Fruit fly (Drosophila melanogaster): ENCODE measurements around the gene Pmvk.
A peak's percentile ranks its signal among the peaks of the same experiment; 100 is the strongest.

The Pmvk gene

DNA sequence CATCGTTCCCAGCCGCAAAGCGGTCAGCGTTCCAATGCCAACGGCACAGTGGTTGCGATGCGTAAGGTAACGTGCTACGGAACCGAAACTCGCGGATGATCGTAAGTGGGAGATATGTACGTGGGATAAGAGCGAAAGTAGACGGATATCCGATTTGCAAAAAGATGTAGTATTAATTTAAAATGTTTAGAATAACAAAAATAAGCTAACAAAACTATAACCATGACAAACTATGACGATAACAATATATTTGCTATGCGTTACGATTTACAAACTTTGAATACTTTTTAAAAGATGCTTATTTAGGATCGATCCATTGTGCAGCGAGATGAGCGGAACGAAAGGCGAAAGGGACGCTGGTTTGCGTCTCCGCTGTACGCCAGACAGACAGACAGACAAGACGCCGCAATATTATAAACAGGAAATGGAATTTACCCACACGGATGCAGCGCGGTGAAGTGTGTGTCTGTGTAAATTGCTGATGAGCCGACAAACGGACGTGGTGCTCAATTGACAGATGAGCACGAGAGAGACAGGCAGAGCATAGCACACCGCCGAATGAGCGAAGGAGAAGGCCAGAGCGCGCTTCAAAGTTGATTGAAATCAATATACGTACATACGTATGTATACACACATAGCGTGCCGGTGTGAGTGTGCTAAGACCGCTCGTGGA lies 4.4 kb downstream of the Pmvk start (continued):
- TF ChIP-seq BEAF-32 (GFP tag; optimal IDR thresholded peaks at IDR 0.05) (peak; percentile 26), slou (GFP tag; optimal IDR thresholded peaks at IDR 0.05) (peak; percentile 96), Blimp-1 (GFP tag; optimal IDR thresholded peaks at IDR 0.05) (peak; percentile 94), mirr (GFP tag; optimal IDR thresholded peaks at IDR 0.05) (peak; percentile 78), CG3838 (GFP tag; optimal IDR thresholded peaks at IDR 0.05) (peak; percentile 88), CG18619 (GFP tag; optimal IDR thresholded peaks at IDR 0.05) (peak; percentile 98), dm (GFP tag; optimal IDR thresholded peaks at IDR 0.05) (peak; percentile 87), CG3995 (GFP tag; optimal IDR thresholded peaks at IDR 0.05) (peak; percentile 67), CG7963 (GFP tag; IDR thresholded peaks at IDR 0.05; ENCODE audit: partially characterized antibody) (no peak), CG17612 (GFP tag; IDR thresholded peaks at IDR 0.05) (peak; percentile 90), gt (GFP tag; IDR thresholded peaks at IDR 0.05) (peak; percentile 56; the same call in 1 of the 2 replicates), CG2712 (tag; optimal IDR thresholded peaks at IDR 0.05) (peak; percentile 98), tap (tag; optimal IDR thresholded peaks at IDR 0.05) (peak; percentile 89), Lhr (GFP tag; optimal IDR thresholded peaks at IDR 0.05) (peak; percentile 88), pum (GFP tag; optimal IDR thresholded peaks at IDR 0.05) (peak; percentile 96), CG11696 (GFP tag; IDR thresholded peaks at IDR 0.05) (peak; percentile 73; the same call in 1 of the 2 replicates), Dad (GFP tag; optimal IDR thresholded peaks at IDR 0.05) (peak; percentile 96), CTCF (GFP tag; optimal IDR thresholded peaks at IDR 0.05) (peak; percentile 67), CG11093 (GFP tag; IDR thresholded peaks at IDR 0.05) (peak; percentile 94), Sry-δ (GFP tag; optimal IDR thresholded peaks at IDR 0.05) (peak; percentile 69), vnd (GFP tag; IDR thresholded peaks at IDR 0.05; ENCODE audit: partially characterized antibody) (no peak), CG9797 (GFP tag; optimal IDR thresholded peaks at IDR 0.05) (peak; percentile 51), CG12659 (GFP tag; optimal IDR thresholded peaks at IDR 0.05) (peak; percentile 97), crp (GFP tag; optimal IDR thresholded peaks at IDR 0.05) (peak in 1 of 2 experiments; percentile 69), Mes4 (GFP tag; optimal IDR thresholded peaks at IDR 0.05) (peak; percentile 93), kni (GFP tag; optimal IDR thresholded peaks at IDR 0.05) (peak; percentile 95), sisA (GFP tag; IDR thresholded peaks at IDR 0.05) (peak; percentile 94), Doc2 (GFP tag; IDR thresholded peaks at IDR 0.05) (peak; percentile 78), sr (GFP tag; IDR thresholded peaks at IDR 0.05) (0 out of 3 replicates have a peak, but pooled peaks have one; percentile 44), lilli (GFP tag; optimal IDR thresholded peaks at IDR 0.05) (peak; percentile 98), Tbp (GFP tag; optimal IDR thresholded peaks at IDR 0.05) (peak; percentile 50), zf30C (GFP tag; optimal IDR thresholded peaks at IDR 0.05) (no peak), sima (GFP tag; optimal IDR thresholded peaks at IDR 0.05) (peak; percentile 89), CG12219 (GFP tag; optimal IDR thresholded peaks at IDR 0.05) (peak; percentile 93), her (GFP tag; optimal IDR thresholded peaks at IDR 0.05) (peak; percentile 89), Mad (GFP tag; optimal IDR thresholded peaks at IDR 0.05) (peak; percentile 96), hth (optimal IDR thresholded peaks at IDR 0.05) (no peak), ara (GFP tag; IDR thresholded peaks at IDR 0.05) (peak; percentile 85), Vsx1 (GFP tag; optimal IDR thresholded peaks at IDR 0.05) (peak; percentile 87), Opbp (GFP tag; IDR thresholded peaks at IDR 0.05; ENCODE audit: partially characterized antibody) (no peak), CG6254 (GFP tag; optimal IDR thresholded peaks at IDR 0.05) (peak; percentile 81), ham (GFP tag; IDR thresholded peaks at IDR 0.05) (peak; percentile 77), CG10366 (GFP tag; IDR thresholded peaks at IDR 0.05) (peak; percentile 93), CG12391 (tag; optimal IDR thresholded peaks at IDR 0.05) (peak; percentile 97), ATbp (GFP tag; optimal IDR thresholded peaks at IDR 0.05) (peak; percentile 88), CG3726 (GFP tag; IDR thresholded peaks at IDR 0.05) (peak; percentile 93; the same call in 2 of the 3 replicates), Dip3 (GFP tag; optimal IDR thresholded peaks at IDR 0.05) (peak; percentile 97), CG30403 (GFP tag; optimal IDR thresholded peaks at IDR 0.05) (peak; percentile 99), CG17385 (GFP tag; optimal IDR thresholded peaks at IDR 0.05) (peak; percentile 86), Hmx (GFP tag; optimal IDR thresholded peaks at IDR 0.05) (peak; percentile 91)

Measured in whole organism, embryonic.